Fruit fly (Drosophila melanogaster) whole organism, prepupa: ENCODE results near the gene Mon1.

Source experiments
- Blimp-1 ChIP-seq: fragments of 200-800 bp; sonication (Bioruptor generic); optimal IDR thresholded peaks from 3 replicates; lab custom pipeline; 2017; ENCODE audit warnings: missing biosample characterization, missing genetic modification characterization, mild to moderate bottlenecking, moderate library complexity, missing genetic modification reagents
- CG10669 ChIP-seq: fragments of 200-800 bp; sonication (Bioruptor generic); optimal IDR thresholded peaks from 3 replicates; lab custom pipeline; 2018; ENCODE audit warnings: missing biosample characterization, mild to moderate bottlenecking, missing genetic modification characterization, moderate library complexity
- CG11294 ChIP-seq: fragments of 200-800 bp; sonication (Bioruptor generic); IDR thresholded peaks from 2 replicates; pipeline ENCODE4 v1.3.6; 2022; ENCODE audit warnings: missing biosample characterization, missing genetic modification characterization
- CG11762 ChIP-seq: fragments of 200-800 bp; sonication (Bioruptor generic); optimal IDR thresholded peaks from 3 replicates; lab custom pipeline; 2016; ENCODE audit warnings: missing biosample characterization, missing genetic modification characterization; ENCODE audit not compliant: insufficient read depth
- CG15336 ChIP-seq: fragments of 200-800 bp; sonication (Bioruptor generic); IDR thresholded peaks from 2 replicates; pipeline ENCODE4 v1.3.6; 2022; ENCODE audit warnings: missing biosample characterization, missing genetic modification characterization
- CG3032 ChIP-seq: fragments of 200-800 bp; optimal IDR thresholded peaks from 2 replicates; lab custom pipeline; 2019; ENCODE audit warnings: missing biosample characterization, mild to moderate bottlenecking, missing genetic modification characterization, moderate library complexity
- CG31627 ChIP-seq: fragments of 200-800 bp; sonication (Bioruptor generic); optimal IDR thresholded peaks from 3 replicates; lab custom pipeline; 2016; ENCODE audit warnings: missing biosample characterization, missing genetic modification characterization
- CG4318 ChIP-seq: fragments of 200-800 bp; sonication (Bioruptor generic); optimal IDR thresholded peaks from 3 replicates; lab custom pipeline; 2017; ENCODE audit warnings: missing biosample characterization, mild to moderate bottlenecking, missing genetic modification characterization
- CG6163 ChIP-seq: fragments of 200-800 bp; sonication (Bioruptor generic); IDR thresholded peaks from 3 replicates; pipeline ENCODE4 v1.3.6; 2022; ENCODE audit warnings: missing biosample characterization, missing genetic modification characterization
- CG6276 ChIP-seq: fragments of 200-800 bp; sonication (Bioruptor generic); optimal IDR thresholded peaks from 2 replicates; lab custom pipeline; 2017; ENCODE audit warnings: missing biosample characterization, mild to moderate bottlenecking, missing genetic modification characterization
- CG6792 ChIP-seq: fragments of 200-800 bp; sonication (Bioruptor generic); optimal IDR thresholded peaks from 3 replicates; lab custom pipeline; 2016; ENCODE audit warnings: missing biosample characterization, missing genetic modification characterization
- CG6808 ChIP-seq: fragments of 200-800 bp; sonication (Bioruptor generic); optimal IDR thresholded peaks from 3 replicates; lab custom pipeline; 2017; ENCODE audit warnings: missing biosample characterization, missing genetic modification characterization, mild to moderate bottlenecking, moderate library complexity, missing genetic modification reagents
- CG8119 ChIP-seq: fragments of 200-800 bp; sonication (Bioruptor generic); IDR thresholded peaks from 3 replicates; pipeline ENCODE4 v1.3.6; 2022; ENCODE audit warnings: missing biosample characterization, missing genetic modification characterization
- CG8319 ChIP-seq: fragments of 200-800 bp; sonication (Bioruptor generic); optimal IDR thresholded peaks from 3 replicates; lab custom pipeline; 2016; ENCODE audit warnings: missing biosample characterization, missing genetic modification characterization
- CG9139 ChIP-seq: fragments of 200-800 bp; sonication (Bioruptor generic); optimal IDR thresholded peaks from 3 replicates; lab custom pipeline; 2017; ENCODE audit warnings: missing biosample characterization, mild to moderate bottlenecking, missing genetic modification characterization
- Eip75B ChIP-seq: fragments of 200-800 bp; sonication (Bioruptor generic); optimal IDR thresholded peaks from 3 replicates; lab custom pipeline; 2016; ENCODE audit warnings: missing biosample characterization, missing genetic modification characterization
- Eip78C ChIP-seq: fragments of 200-800 bp; sonication (Bioruptor generic); peaks from one replicate; lab custom pipeline; 2016; ENCODE audit warnings: missing biosample characterization, missing genetic modification characterization
- Eip93F ChIP-seq: fragments of 200-800 bp; sonication (Bioruptor generic); optimal IDR thresholded peaks from 2 replicates; lab custom pipeline; 2016; ENCODE audit warnings: missing biosample characterization, mild to moderate bottlenecking, missing genetic modification characterization
- Ets21C ChIP-seq: fragments of 200-800 bp; sonication (Bioruptor generic); optimal IDR thresholded peaks from 3 replicates; lab custom pipeline; 2016; ENCODE audit warnings: missing biosample characterization, missing genetic modification characterization
- Ets96B ChIP-seq: fragments of 200-800 bp; optimal IDR thresholded peaks from 2 replicates; lab custom pipeline; 2019; ENCODE audit warnings: missing biosample characterization, mild to moderate bottlenecking, missing genetic modification characterization, moderate library complexity
- Hr39 ChIP-seq: fragments of 200-800 bp; sonication (Bioruptor generic); optimal IDR thresholded peaks from 2 replicates; lab custom pipeline; 2016; ENCODE audit warnings: missing biosample characterization, missing genetic modification characterization
- Lpt ChIP-seq: fragments of 200-800 bp; sonication (Bioruptor generic); optimal IDR thresholded peaks from 3 replicates; lab custom pipeline; 2016; ENCODE audit warnings: missing biosample characterization, missing genetic modification characterization
- OdsH ChIP-seq: fragments of 200-800 bp; sonication (Bioruptor generic); optimal IDR thresholded peaks from 3 replicates; lab custom pipeline; 2016; ENCODE audit warnings: missing biosample characterization, missing genetic modification characterization
- Sox102F ChIP-seq: fragments of 200-800 bp; sonication (Bioruptor generic); optimal IDR thresholded peaks from 2 replicates; lab custom pipeline; 2016; ENCODE audit warnings: missing biosample characterization, mild to moderate bottlenecking, missing genetic modification characterization
- Sox15 ChIP-seq: fragments of 200-800 bp; sonication (Bioruptor generic); optimal IDR thresholded peaks from 3 replicates; lab custom pipeline; 2016; ENCODE audit warnings: missing biosample characterization, missing genetic modification characterization
- acj6 ChIP-seq: fragments of 200-800 bp; sonication (Bioruptor generic); optimal IDR thresholded peaks from 3 replicates; lab custom pipeline; 2016; ENCODE audit warnings: missing biosample characterization, missing genetic modification characterization
- cyc ChIP-seq: fragments of 200-800 bp; sonication (Bioruptor generic); optimal IDR thresholded peaks from 3 replicates; lab custom pipeline; 2016; ENCODE audit warnings: missing biosample characterization, missing genetic modification characterization
- dsx ChIP-seq: fragments of 200-800 bp; optimal IDR thresholded peaks from 3 replicates; lab custom pipeline; 2019; ENCODE audit warnings: missing biosample characterization, mild to moderate bottlenecking, missing genetic modification characterization, moderate library complexity; ENCODE audit not compliant: poor library complexity, severe bottlenecking
- esn ChIP-seq: fragments of 200-800 bp; sonication (Bioruptor generic); optimal IDR thresholded peaks from 2 replicates; lab custom pipeline; 2016; ENCODE audit warnings: missing biosample characterization, mild to moderate bottlenecking, missing genetic modification characterization, moderate library complexity
- lz ChIP-seq: fragments of 200-800 bp; sonication (Bioruptor generic); optimal IDR thresholded peaks from 3 replicates; lab custom pipeline; 2016; ENCODE audit warnings: missing biosample characterization, missing genetic modification characterization
- pdm3 ChIP-seq: fragments of 200-800 bp; sonication (Bioruptor generic); optimal IDR thresholded peaks from 3 replicates; lab custom pipeline; 2016; ENCODE audit warnings: missing biosample characterization, missing genetic modification characterization
- salr ChIP-seq, 2 experiments: fragments of 200-800 bp; sonication (Bioruptor generic); optimal IDR thresholded peaks; 3 replicates each; lab custom pipeline; 2016 to 2018; ENCODE audit warnings: missing biosample characterization in 2 of 2, missing genetic modification characterization in 2 of 2, mild to moderate bottlenecking in 1 of 2
- spab ChIP-seq: fragments of 200-800 bp; sonication (Bioruptor generic); optimal IDR thresholded peaks from 2 replicates; lab custom pipeline; 2017; ENCODE audit warnings: missing biosample characterization, mild to moderate bottlenecking, missing genetic modification characterization, missing genetic modification reagents
- ss ChIP-seq, 2 experiments: fragments of 200-800 bp; sonication (Bioruptor generic); optimal IDR thresholded peaks; 2 replicates in 1 of 2; 3 replicates in 1 of 2; lab custom pipeline; 2017 to 2018; ENCODE audit warnings: mild to moderate bottlenecking in 2 of 2, missing biosample characterization in 2 of 2, missing genetic modification characterization in 2 of 2, moderate library complexity in 1 of 2
- topi ChIP-seq: fragments of 200-800 bp; sonication (Bioruptor generic); optimal IDR thresholded peaks from 3 replicates; lab custom pipeline; 2016; ENCODE audit warnings: missing biosample characterization, missing genetic modification characterization
- vri ChIP-seq: fragments of 200-800 bp; sonication (Bioruptor generic); optimal IDR thresholded peaks from 3 replicates; lab custom pipeline; 2016; ENCODE audit warnings: missing biosample characterization, mild to moderate bottlenecking, missing genetic modification characterization

The Mon1 gene

DNA sequence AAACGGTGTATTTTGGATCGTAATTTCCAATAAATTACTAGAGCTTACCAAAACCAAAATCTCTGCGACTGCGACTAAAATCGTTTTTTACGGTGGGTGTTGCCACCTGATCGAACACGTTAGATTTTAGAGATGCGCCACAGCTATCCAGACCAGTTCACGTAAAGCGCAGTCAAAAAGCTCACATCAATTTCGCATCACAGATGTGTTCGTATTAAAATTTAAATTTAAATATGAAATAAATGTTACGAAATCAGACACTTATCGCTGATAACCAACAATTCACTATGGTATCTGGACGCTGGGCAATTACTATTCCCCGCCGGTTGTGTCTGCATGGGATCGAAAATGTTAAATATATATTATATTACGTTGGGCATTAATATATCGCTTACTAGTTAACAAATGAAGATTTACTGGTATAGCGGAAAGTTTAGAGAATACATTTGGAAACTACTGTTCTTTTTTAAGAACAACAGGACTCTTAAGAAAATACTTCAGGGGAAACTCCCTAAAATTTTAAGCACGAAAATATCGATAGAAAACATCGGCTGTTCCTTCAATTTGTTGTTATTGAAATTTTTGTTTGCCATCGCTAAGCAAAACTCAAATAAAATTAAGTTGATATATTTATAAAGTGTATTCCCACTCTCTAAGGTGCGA is 3.1 kb upstream of the Mon1 start, which contains the start of the genes mxt and CG11927:
Gene mxt (minus strand): TSS at position 105 of the 663 bp plus-strand sequence.
Gene CG11927 (plus strand): TSS at position 576 of the 663 bp plus-strand sequence.
- TF ChIP-seq pdm3 (GFP tag; lab: Kevin White, UChicago) (no peak), spab (no peak), Lpt (GFP tag; lab: Kevin White, UChicago) (no peak), salr (GFP tag; optimal IDR thresholded peaks at IDR 0.05; lab: Kevin White, UChicago) (no peak), Sox15 (GFP tag; lab: Kevin White, UChicago) (peak; percentile 9), lz (GFP tag; lab: Kevin White, UChicago) (peak; percentile 44), CG11294 (GFP tag; lab: Robert Waterston, UW) (no peak), Hr39 (GFP tag; lab: Kevin White, UChicago) (peak; percentile 47), CG10669 (GFP tag; lab: Kevin White, UChicago) (no peak), CG8319 (GFP tag; lab: Kevin White, UChicago) (no peak), Eip75B (GFP tag; lab: Kevin White, UChicago) (no peak), acj6 (GFP tag; lab: Kevin White, UChicago) (no peak), CG9139 (GFP tag; lab: Kevin White, UChicago) (no peak), CG3032 (tag; lab: Kevin White, UChicago) (peak; percentile 17), OdsH (GFP tag; lab: Kevin White, UChicago) (peak; percentile 49), Ets21C (GFP tag; lab: Kevin White, UChicago) (no peak), CG6808 (GFP tag; lab: Kevin White, UChicago) (no peak), CG4318 (GFP tag; lab: Kevin White, UChicago) (no peak), esn (GFP tag; lab: Kevin White, UChicago) (peak; percentile 59), CG15336 (GFP tag; lab: Robert Waterston, UW) (no peak), ss (GFP tag; optimal IDR thresholded peaks at IDR 0.05; lab: Kevin White, UChicago) (no peak), cyc (GFP tag; lab: Kevin White, UChicago) (peak; percentile 37), Eip93F (GFP tag; lab: Kevin White, UChicago) (peak; percentile 60), Eip78C (peak; percentile 74), CG31627 (GFP tag; lab: Kevin White, UChicago) (peak; percentile 54)

DNA sequence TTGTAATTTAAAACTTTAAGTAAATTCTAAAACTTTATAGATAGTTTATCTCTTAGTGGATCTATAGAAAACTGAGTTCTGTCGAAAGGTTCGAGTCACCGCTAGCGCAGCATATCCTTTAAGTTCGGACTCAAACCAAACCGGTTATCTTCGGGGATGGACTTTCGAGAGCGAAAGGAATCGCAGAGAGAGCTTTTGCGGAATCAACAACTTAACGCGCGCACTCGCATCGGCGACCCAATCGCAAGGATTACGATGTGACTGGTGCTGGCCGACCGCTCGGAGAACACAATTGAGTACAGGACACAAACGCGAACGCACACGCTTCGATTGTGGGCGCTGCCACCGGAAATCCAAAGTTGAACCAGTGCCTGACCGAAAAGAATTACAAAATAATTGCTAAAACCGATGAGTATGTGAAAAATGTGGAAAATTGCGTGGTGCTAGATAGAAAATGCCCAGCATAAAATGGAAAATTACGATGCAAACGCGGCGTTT is 2.2 kb downstream of the Mon1 start, which contains the start of gene smog:
Gene smog (plus strand): TSS at position 260 of the 498 bp plus-strand sequence.
- TF ChIP-seq Ets21C (GFP tag; lab: Kevin White, UChicago) (no peak), Eip78C (no peak), CG11762 (GFP tag; lab: Kevin White, UChicago) (no peak), CG8119 (GFP tag; lab: Robert Waterston, UW) (no peak), CG6792 (GFP tag; lab: Kevin White, UChicago) (no peak), Ets96B (no peak), Sox102F (GFP tag; lab: Kevin White, UChicago) (no peak), dsx (GFP tag; lab: Kevin White, UChicago) (no peak), CG31627 (GFP tag; lab: Kevin White, UChicago) (no peak), CG6808 (GFP tag; lab: Kevin White, UChicago) (no peak), vri (GFP tag; lab: Kevin White, UChicago) (no peak), spab (no peak), CG6163 (no peak), OdsH (GFP tag; lab: Kevin White, UChicago) (no peak), Blimp-1 (GFP tag; lab: Kevin White, UChicago) (no peak), CG4318 (GFP tag; lab: Kevin White, UChicago) (no peak), CG6276 (no peak), Eip75B (GFP tag; lab: Kevin White, UChicago) (no peak), topi (GFP tag; lab: Kevin White, UChicago) (no peak)
